Worm (Caenorhabditis elegans) whole organism, midembryonic: Measurements from ENCODE around the gene ttr-24.

Experiments
- cog-1 ChIP-seq: sonication (generic microtip); optimal IDR thresholded peaks from 2 replicates; lab custom pipeline; 2016; ENCODE audit warnings: missing genetic modification characterization, missing compliant biosample characterization
- flt-1 ChIP-seq: fragments of 200-800 bp; sonication (Bioruptor generic); IDR thresholded peaks from 2 replicates; pipeline ENCODE4 v1.3.6; 2022; ENCODE audit warnings: missing genetic modification characterization, missing compliant biosample characterization
- tab-1 ChIP-seq: fragments of 200-800 bp; sonication (Bioruptor generic); IDR thresholded peaks from 2 replicates; pipeline ENCODE4 v1.3.6; 2022; ENCODE audit warnings: missing genetic modification characterization, missing compliant biosample characterization
- ztf-29 ChIP-seq: fragments of 200-800 bp; sonication (Bioruptor generic); IDR thresholded peaks from 2 replicates; pipeline ENCODE4 v1.3.6; 2022; ENCODE audit warnings: missing genetic modification reagents, missing genetic modification characterization, missing compliant biosample characterization

DNA sequence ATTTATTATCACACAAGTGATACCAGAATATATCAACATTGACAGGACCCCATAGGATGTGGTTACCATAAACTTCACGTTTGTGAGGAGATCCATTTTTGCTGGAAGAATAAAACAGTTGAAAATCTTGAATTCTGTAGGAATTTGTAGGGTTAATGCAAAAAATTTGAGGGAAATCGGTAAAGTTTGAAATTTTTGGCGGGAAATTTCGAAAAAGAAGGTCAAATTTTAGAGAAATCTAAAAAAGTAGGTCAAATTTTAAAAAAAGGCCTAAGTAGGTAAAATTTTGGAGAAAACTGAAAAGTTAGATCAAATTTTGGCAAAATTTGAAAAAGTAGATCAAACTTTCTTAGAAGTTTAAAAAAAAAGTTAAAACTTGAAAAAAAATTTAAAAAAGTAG, 8.3 kb upstream of the ttr-24 start, which contains the start of gene srg-34:
- TF ChIP-seq ztf-29 (GFP tag; lab: Robert Waterston, UW) (no peak), cog-1 (tag; lab: Kevin White, UChicago) (no peak), flt-1 (no peak), tab-1 (no peak)
